Fruit fly (Drosophila melanogaster): Measurements from ENCODE around the gene bru3.

Gene bru3

DNA sequence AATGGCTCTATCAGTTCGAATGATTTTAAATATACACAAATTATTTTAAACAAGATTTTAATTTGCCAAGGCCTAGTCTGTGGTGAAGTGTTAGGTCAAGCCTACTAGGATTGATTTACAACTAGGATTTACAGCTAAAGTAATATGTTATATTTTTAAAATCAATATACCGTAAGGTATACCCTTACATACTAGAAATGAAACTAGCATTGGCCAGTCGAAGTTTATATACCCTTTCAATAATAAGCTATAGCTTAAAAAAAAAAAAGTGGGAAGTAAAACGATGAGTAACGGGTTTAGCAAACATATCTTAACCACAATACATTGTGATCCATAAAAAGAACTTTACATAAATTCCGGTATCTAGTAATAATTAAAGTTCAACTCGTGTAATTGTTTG lies 39.7 kb upstream of the bru3 start, which contains the start of gene CG8750:
Gene CG8750 (minus strand): TSS at position 101 of the 400 bp plus-strand sequence.
- TF ChIP-seq HLH3B (GFP tag; IDR thresholded peaks at IDR 0.05): no peak
- TF ChIP-seq D19A (tag; optimal IDR thresholded peaks at IDR 0.05): peak; percentile 48
- TF ChIP-seq vfl (GFP tag; optimal IDR thresholded peaks at IDR 0.05): no peak
- no peak for TF ChIP-seq CG8924 (tag; optimal IDR thresholded peaks at IDR 0.05)

DNA sequence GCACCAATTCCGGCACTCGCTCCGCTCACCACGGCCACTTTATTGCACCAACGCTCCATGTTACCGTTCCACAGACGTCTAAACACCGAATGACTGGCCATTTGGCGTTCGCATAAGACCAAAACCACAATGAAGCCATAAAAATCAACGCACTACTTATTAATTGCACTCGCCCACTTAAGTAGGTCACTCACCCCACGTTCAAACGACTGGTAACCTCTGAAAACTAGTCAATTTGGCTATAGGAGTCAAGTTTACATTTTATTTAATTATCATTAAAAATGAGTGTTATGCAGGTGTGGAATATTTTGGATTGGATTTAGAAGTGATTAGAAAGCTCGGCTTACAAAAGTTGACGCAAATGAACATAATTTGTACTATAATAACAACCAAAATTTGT lies 38.9 kb upstream of the bru3 start, which contains the start of gene CG8757:
Gene CG8757 (minus strand): TSS at position 101 of the 400 bp plus-strand sequence.
- TF ChIP-seq chinmo (GFP tag; IDR thresholded peaks at IDR 0.05; ENCODE audit: partially characterized antibody) (no peak), CG13287 (GFP tag; IDR thresholded peaks at IDR 0.05; ENCODE audit: partially characterized antibody) (no peak), nerfin-2 (GFP tag; IDR thresholded peaks at IDR 0.05; ENCODE audit: partially characterized antibody) (no peak), Hey (tag; optimal IDR thresholded peaks at IDR 0.05) (no peak), bbx (GFP tag; IDR thresholded peaks at IDR 0.05; ENCODE audit: partially characterized antibody) (no peak), BEAF-32 (GFP tag; optimal IDR thresholded peaks at IDR 0.05) (no peak), phol (tag; optimal IDR thresholded peaks at IDR 0.05) (no peak), CG6175 (GFP tag; IDR thresholded peaks at IDR 0.05) (no peak), CG15601 (tag; optimal IDR thresholded peaks at IDR 0.05) (no peak)

DNA sequence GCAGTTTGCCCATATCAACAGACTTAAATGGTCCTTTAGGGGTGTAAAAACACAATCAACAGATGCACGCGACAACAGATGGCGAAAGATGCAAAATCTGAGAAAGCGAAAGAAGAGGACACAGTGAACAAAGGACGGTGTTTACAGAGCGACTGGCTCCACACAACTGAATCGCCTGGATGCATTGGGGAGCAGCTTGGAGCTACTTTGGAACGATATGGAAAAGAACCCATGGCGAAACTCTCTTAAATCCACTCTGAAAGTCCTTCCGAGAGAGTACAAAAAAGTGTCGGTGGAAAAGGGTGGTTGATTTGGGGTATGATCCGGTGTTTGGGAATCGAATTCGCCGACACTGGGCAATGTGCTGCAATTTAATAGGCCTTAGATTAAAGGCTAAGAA lies 37.5 kb upstream of the bru3 start:
- no peak for TF ChIP-seq CG12155 (GFP tag; optimal IDR thresholded peaks at IDR 0.05)
- TF ChIP-seq CG11695 (GFP tag; IDR thresholded peaks at IDR 0.05): no peak
- TF ChIP-seq pfk (GFP tag; optimal IDR thresholded peaks at IDR 0.05): peak; percentile 68
- TF ChIP-seq mirr (GFP tag; optimal IDR thresholded peaks at IDR 0.05): no peak
- no peak for TF ChIP-seq CG9437 (GFP tag; optimal IDR thresholded peaks at IDR 0.05)
- no peak for TF ChIP-seq Atf6 (GFP tag; IDR thresholded peaks at IDR 0.05)
- TF ChIP-seq Oaz (GFP tag; IDR thresholded peaks at IDR 0.05): no peak
- no peak for TF ChIP-seq CG34224 (GFP tag; IDR thresholded peaks at IDR 0.05; ENCODE audit: partially characterized antibody)
- no peak for TF ChIP-seq CG7271 (tag; optimal IDR thresholded peaks at IDR 0.05)
- no peak for TF ChIP-seq Antp (GFP tag; optimal IDR thresholded peaks at IDR 0.05)
- TF ChIP-seq lbe (GFP tag; optimal IDR thresholded peaks at IDR 0.05): no peak
- no peak for TF ChIP-seq CG7786 (GFP tag; optimal IDR thresholded peaks at IDR 0.05)
- TF ChIP-seq bowl (GFP tag; IDR thresholded peaks at IDR 0.05): no peak
- peak; percentile 69 for TF ChIP-seq Deaf1 (tag; optimal IDR thresholded peaks at IDR 0.05)
- TF ChIP-seq chinmo (GFP tag; IDR thresholded peaks at IDR 0.05; ENCODE audit: partially characterized antibody): no peak
- TF ChIP-seq dimm (GFP tag; IDR thresholded peaks at IDR 0.05): no peak
- TF ChIP-seq CG3847 (GFP tag; IDR thresholded peaks at IDR 0.05): no peak
- no peak for TF ChIP-seq CG34376 (GFP tag; optimal IDR thresholded peaks at IDR 0.05)
- no peak for TF ChIP-seq CG14710 (tag; optimal IDR thresholded peaks at IDR 0.05)
- no peak for TF ChIP-seq HLHmδ (GFP tag; optimal IDR thresholded peaks at IDR 0.05)
- TF ChIP-seq Trl (optimal IDR thresholded peaks at IDR 0.05): peak; percentile 17 to 18
- no peak for TF ChIP-seq Trl (GFP tag; optimal IDR thresholded peaks at IDR 0.05)
- TF ChIP-seq CG31224 (GFP tag; IDR thresholded peaks at IDR 0.05): no peak
- TF ChIP-seq CG3163 (GFP tag; optimal IDR thresholded peaks at IDR 0.05): peak; percentile 63
- no peak for TF ChIP-seq Optix (GFP tag; IDR thresholded peaks at IDR 0.05)
- TF ChIP-seq BEAF-32 (GFP tag; optimal IDR thresholded peaks at IDR 0.05): no peak
- no peak for TF ChIP-seq psq (GFP tag; optimal IDR thresholded peaks at IDR 0.05)

Measured in whole organism, embryonic.